Fruit fly (Drosophila melanogaster) whole organism, embryonic: ENCODE measurements around the gene Reg-2.
A peak's percentile ranks its signal among the peaks of the same experiment; 100 is the strongest.

Source experiments
- Atf3 ChIP-seq: fragments of 200-800 bp; sonication (Bioruptor generic); optimal IDR thresholded peaks from 3 replicates; lab custom pipeline; 2016; ENCODE audit warnings: missing biosample characterization, missing genetic modification characterization
- Blimp-1 ChIP-seq: fragments of 200-800 bp; sonication (Bioruptor generic); optimal IDR thresholded peaks from 3 replicates; lab custom pipeline; 2018; ENCODE audit warnings: missing biosample characterization, missing genetic modification characterization, mild to moderate bottlenecking, moderate library complexity, missing genetic modification reagents
- CG13424 ChIP-seq: fragments of 200-800 bp; sonication (Bioruptor generic); optimal IDR thresholded peaks from 2 replicates; lab custom pipeline; 2019; ENCODE audit warnings: missing biosample characterization, mild to moderate bottlenecking, missing genetic modification characterization, moderate library complexity
- CG14710 ChIP-seq: fragments of 200-800 bp; sonication (Bioruptor generic); optimal IDR thresholded peaks from 3 replicates; lab custom pipeline; 2019; ENCODE audit warnings: missing biosample characterization, mild to moderate bottlenecking, missing genetic modification characterization, moderate library complexity
- CG14860 ChIP-seq: fragments of 200-800 bp; sonication (Bioruptor generic); IDR thresholded peaks from 3 replicates; pipeline ENCODE4 v1.3.6; 2022; ENCODE audit warnings: missing biosample characterization, missing genetic modification characterization; ENCODE audit not compliant: partially characterized antibody
- CG15073 ChIP-seq: fragments of 200-800 bp; sonication (Bioruptor generic); optimal IDR thresholded peaks from 2 replicates; lab custom pipeline; 2016; ENCODE audit warnings: missing biosample characterization, missing genetic modification characterization
- CG15269 ChIP-seq: fragments of 200-800 bp; sonication (Bioruptor generic); optimal IDR thresholded peaks from 2 replicates; lab custom pipeline; 2018; ENCODE audit warnings: missing biosample characterization, mild to moderate bottlenecking, missing genetic modification characterization, moderate library complexity
- CG1647 ChIP-seq: fragments of 200-800 bp; sonication (Bioruptor generic); optimal IDR thresholded peaks from 3 replicates; lab custom pipeline; 2016; ENCODE audit warnings: missing biosample characterization, missing genetic modification characterization
- CG16813 ChIP-seq: fragments of 200-800 bp; sonication (Bioruptor generic); IDR thresholded peaks from 3 replicates; pipeline ENCODE4 v1.3.6; 2022; ENCODE audit warnings: missing biosample characterization, missing genetic modification characterization; ENCODE audit not compliant: partially characterized antibody
- CG1832 ChIP-seq: fragments of 200-800 bp; sonication (Bioruptor generic); optimal IDR thresholded peaks from 2 replicates; lab custom pipeline; 2017; ENCODE audit warnings: missing biosample characterization, mild to moderate bottlenecking, missing genetic modification characterization, inconsistent platforms
- CG2129 ChIP-seq: fragments of 200-800 bp; sonication (Bioruptor generic); IDR thresholded peaks from 2 replicates; pipeline ENCODE4 v1.3.6; 2022; ENCODE audit warnings: missing biosample characterization, missing genetic modification characterization; ENCODE audit not compliant: partially characterized antibody
- CG30020 ChIP-seq: fragments of 200-800 bp; optimal IDR thresholded peaks from 2 replicates; lab custom pipeline; 2019; ENCODE audit warnings: missing biosample characterization, mild to moderate bottlenecking, missing genetic modification characterization, moderate library complexity
- CG31441 ChIP-seq: fragments of 200-800 bp; sonication (Bioruptor generic); IDR thresholded peaks from 2 replicates; pipeline ENCODE4 v1.3.6; 2022; ENCODE audit warnings: missing biosample characterization, missing genetic modification characterization
- CG3281 ChIP-seq: fragments of 200-800 bp; sonication (Bioruptor generic); optimal IDR thresholded peaks from 3 replicates; lab custom pipeline; 2017; ENCODE audit warnings: missing biosample characterization, mild to moderate bottlenecking, missing genetic modification characterization
- CG3995 ChIP-seq: fragments of 200-800 bp; sonication (Bioruptor generic); optimal IDR thresholded peaks from 3 replicates; lab custom pipeline; 2016; ENCODE audit warnings: missing biosample characterization, missing genetic modification characterization
- CG4424 ChIP-seq: fragments of 200-800 bp; sonication (Bioruptor generic); optimal IDR thresholded peaks from 3 replicates; lab custom pipeline; 2016; ENCODE audit warnings: missing biosample characterization, missing genetic modification characterization
- CG4854 ChIP-seq: fragments of 200-800 bp; sonication (Bioruptor generic); optimal IDR thresholded peaks from 2 replicates; lab custom pipeline; 2016; ENCODE audit warnings: missing biosample characterization, missing genetic modification characterization, inconsistent platforms
- CG5180 ChIP-seq: fragments of 200-800 bp; sonication (Bioruptor generic); optimal IDR thresholded peaks from 3 replicates; lab custom pipeline; 2017; ENCODE audit warnings: missing biosample characterization, missing genetic modification characterization, mild to moderate bottlenecking, moderate library complexity, missing genetic modification reagents
- CG8388 ChIP-seq: fragments of 200-800 bp; sonication (Bioruptor generic); optimal IDR thresholded peaks from 2 replicates; lab custom pipeline; 2019; ENCODE audit warnings: missing biosample characterization, mild to moderate bottlenecking, missing genetic modification characterization, moderate library complexity
- CG8944 ChIP-seq: fragments of 200-800 bp; sonication (Bioruptor generic); optimal IDR thresholded peaks from 3 replicates; lab custom pipeline; 2016; ENCODE audit warnings: missing biosample characterization, missing genetic modification characterization
- CG9876 ChIP-seq: fragments of 200-800 bp; sonication (Bioruptor generic); optimal IDR thresholded peaks from 2 replicates; lab custom pipeline; 2016; ENCODE audit warnings: missing biosample characterization, missing genetic modification characterization
- CrebB ChIP-seq: fragments of 200-800 bp; sonication (Bioruptor generic); optimal IDR thresholded peaks from 3 replicates; lab custom pipeline; 2018; ENCODE audit warnings: missing biosample characterization, mild to moderate bottlenecking, missing genetic modification characterization
- Dbx ChIP-seq: fragments of 200-800 bp; sonication (Bioruptor generic); IDR thresholded peaks from 3 replicates; pipeline ENCODE4 v1.3.6; 2022; ENCODE audit warnings: missing biosample characterization, missing genetic modification characterization
- Dip2 ChIP-seq: fragments of 200-800 bp; sonication (Bioruptor generic); IDR thresholded peaks from 2 replicates; pipeline ENCODE4 v1.3.6; 2022; ENCODE audit warnings: missing biosample characterization, missing genetic modification characterization
- Elba2 ChIP-seq: fragments of 200-800 bp; sonication (Bioruptor generic); optimal IDR thresholded peaks from 3 replicates; lab custom pipeline; 2016; ENCODE audit warnings: missing biosample characterization, missing genetic modification characterization
- Fer1 ChIP-seq: fragments of 200-800 bp; sonication (Bioruptor generic); optimal IDR thresholded peaks from 2 replicates; lab custom pipeline; 2017; ENCODE audit warnings: missing biosample characterization, mild to moderate bottlenecking, missing genetic modification characterization
- Hsf ChIP-seq: fragments of 200-800 bp; sonication (Bioruptor generic); optimal IDR thresholded peaks from 3 replicates; lab custom pipeline; 2016; ENCODE audit warnings: missing biosample characterization, missing genetic modification characterization
- Nf-YA ChIP-seq: fragments of 200-800 bp; sonication (Bioruptor generic); IDR thresholded peaks from 2 replicates; pipeline ENCODE4 v1.3.6; 2022; ENCODE audit warnings: missing biosample characterization, missing genetic modification characterization
- Rfx ChIP-seq: fragments of 200-800 bp; sonication (Bioruptor generic); IDR thresholded peaks from 2 replicates; pipeline ENCODE4 v1.3.6; 2022; ENCODE audit warnings: missing biosample characterization, missing genetic modification characterization
- Rx ChIP-seq: fragments of 200-800 bp; sonication (Bioruptor generic); IDR thresholded peaks from 2 replicates; pipeline ENCODE4 v1.3.6; 2022; ENCODE audit warnings: missing biosample characterization, missing genetic modification characterization
- al ChIP-seq: fragments of 200-800 bp; sonication (Bioruptor generic); IDR thresholded peaks from 2 replicates; pipeline ENCODE4 v1.3.6; 2022; ENCODE audit warnings: missing biosample characterization, missing genetic modification characterization
- ap ChIP-seq: fragments of 200-800 bp; sonication (Bioruptor generic); IDR thresholded peaks from 2 replicates; pipeline ENCODE4 v1.3.6; 2022; ENCODE audit warnings: missing biosample characterization, missing genetic modification characterization
- dimm ChIP-seq: fragments of 200-800 bp; sonication (Bioruptor generic); IDR thresholded peaks from 2 replicates; pipeline ENCODE4 v1.3.6; 2022; ENCODE audit warnings: missing biosample characterization, missing genetic modification characterization
- eve ChIP-seq, 2 experiments: fragments of >200 bp; optimal IDR thresholded peaks; 2 replicates each; lab custom pipeline; 2017; ENCODE audit warnings: missing biosample characterization in 2 of 2, missing genetic modification characterization in 2 of 2
- gfzf ChIP-seq: fragments of 200-800 bp; sonication (Bioruptor generic); optimal IDR thresholded peaks from 2 replicates; lab custom pipeline; 2016; ENCODE audit warnings: missing biosample characterization, mild to moderate bottlenecking, missing genetic modification characterization, moderate library complexity
- grau ChIP-seq: fragments of 200-800 bp; optimal IDR thresholded peaks from 3 replicates; lab custom pipeline; 2019; ENCODE audit warnings: missing biosample characterization, mild to moderate bottlenecking, missing genetic modification characterization, moderate library complexity
- gsb ChIP-seq: fragments of 200-800 bp; sonication (Bioruptor generic); IDR thresholded peaks from 2 replicates; pipeline ENCODE4 v1.3.6; 2022; ENCODE audit warnings: missing biosample characterization, missing genetic modification characterization
- lab ChIP-seq: fragments of 200-800 bp; sonication (Bioruptor generic); optimal IDR thresholded peaks from 3 replicates; lab custom pipeline; 2017; ENCODE audit warnings: missing biosample characterization, missing genetic modification characterization, mild to moderate bottlenecking, moderate library complexity, missing genetic modification reagents
- lbe ChIP-seq: fragments of 200-800 bp; sonication (Bioruptor generic); optimal IDR thresholded peaks from 2 replicates; lab custom pipeline; 2016; ENCODE audit warnings: missing biosample characterization, mild to moderate bottlenecking, missing genetic modification characterization
- lola ChIP-seq, 3 experiments: fragments of >200 bp in 2 of 3; fragments of 200-800 bp in 1 of 3; sonication (Bioruptor generic) in 1 of 3; optimal IDR thresholded peaks; 2 replicates each; lab custom pipeline; 2017 to 2019; ENCODE audit warnings: missing biosample characterization in 3 of 3, missing genetic modification characterization in 3 of 3, mild to moderate bottlenecking in 1 of 3, moderate library complexity in 1 of 3
- run ChIP-seq: fragments of 200-800 bp; sonication (Bioruptor generic); optimal IDR thresholded peaks from 3 replicates; lab custom pipeline; 2018; ENCODE audit warnings: missing biosample characterization, mild to moderate bottlenecking, missing genetic modification characterization
- sens-2 ChIP-seq: fragments of 200-800 bp; sonication (Bioruptor generic); IDR thresholded peaks from 2 replicates; pipeline ENCODE4 v1.3.6; 2022; ENCODE audit warnings: missing biosample characterization, missing genetic modification characterization
- sisA ChIP-seq: fragments of 200-800 bp; sonication (Bioruptor generic); IDR thresholded peaks from 2 replicates; pipeline ENCODE4 v1.3.6; 2022; ENCODE audit warnings: missing biosample characterization, missing genetic modification characterization
- usp ChIP-seq: fragments of >200 bp; optimal IDR thresholded peaks from 2 replicates; lab custom pipeline; 2017; ENCODE audit warnings: missing biosample characterization, missing genetic modification characterization
- vfl ChIP-seq: fragments of 200-800 bp; sonication (Bioruptor generic); optimal IDR thresholded peaks from 2 replicates; lab custom pipeline; 2016; ENCODE audit warnings: missing biosample characterization, missing genetic modification characterization
- zf30C ChIP-seq: fragments of 200-800 bp; sonication (Bioruptor generic); optimal IDR thresholded peaks from 3 replicates; lab custom pipeline; 2018; ENCODE audit warnings: missing biosample characterization, mild to moderate bottlenecking, missing genetic modification characterization

The Reg-2 gene

dm6 chr3L:638031-638414, 31.7 kb upstream of the Reg-2 start (continued):
- TF ChIP-seq CG1832 = no peak
- no peak for TF ChIP-seq CG8944
- TF ChIP-seq lbe (GFP tag; lab: Kevin White, UChicago) = no peak
- no peak for TF ChIP-seq CG2129
- no peak for TF ChIP-seq eve (GFP tag; optimal IDR thresholded peaks at IDR 0.05; lab: Kevin White, UChicago)
- TF ChIP-seq zf30C (GFP tag; lab: Kevin White, UChicago) = no peak
- no peak for TF ChIP-seq Atf3
- no peak for TF ChIP-seq CG4854 (GFP tag; lab: Kevin White, UChicago)
- TF ChIP-seq sisA = no peak
- TF ChIP-seq CG9876 = no peak
- no peak for TF ChIP-seq CG8388 (GFP tag; lab: Kevin White, UChicago)
- TF ChIP-seq CG5180 (GFP tag; lab: Kevin White, UChicago) = no peak
- TF ChIP-seq CG15269 (tag; lab: Kevin White, UChicago) = no peak
- TF ChIP-seq CrebB (tag; lab: Kevin White, UChicago) = no peak
- no peak for TF ChIP-seq CG16813 (GFP tag; lab: Robert Waterston, UW)
- TF ChIP-seq CG1647 (GFP tag; lab: Kevin White, UChicago) = no peak
- no peak for TF ChIP-seq usp
- TF ChIP-seq Elba2 (GFP tag; lab: Kevin White, UChicago) = no peak
- TF ChIP-seq CG30020 = no peak
- TF ChIP-seq CG14860 = no peak
- no peak for TF ChIP-seq gsb (GFP tag; lab: Robert Waterston, UW)
- no peak for TF ChIP-seq grau
- TF ChIP-seq sens-2 (GFP tag; lab: Robert Waterston, UW) = peak; percentile 46; the same call in 1 of the 2 replicates
- no peak for TF ChIP-seq CG14710 (tag; lab: Kevin White, UChicago)
- no peak for TF ChIP-seq Hsf (GFP tag; lab: Kevin White, UChicago)
- no peak for TF ChIP-seq Dip2
- TF ChIP-seq Nf-YA (GFP tag; lab: Robert Waterston, UW) = 0 out of 2 replicates have a peak, but pooled peaks have one; percentile 20
- 0 out of 3 replicates have a peak, but pooled peaks have one; percentile 20 for TF ChIP-seq Dbx (GFP tag; lab: Robert Waterston, UW)
- TF ChIP-seq CG4424 = no peak
- TF ChIP-seq CG13424 (tag; lab: Kevin White, UChicago) = no peak
- no peak for TF ChIP-seq CG3281 (GFP tag; lab: Kevin White, UChicago)
- no peak for TF ChIP-seq lola (GFP tag; optimal IDR thresholded peaks at IDR 0.05; lab: Kevin White, UChicago)
- TF ChIP-seq CG31441 (GFP tag; lab: Robert Waterston, UW) = no peak
- TF ChIP-seq Fer1 (GFP tag; lab: Kevin White, UChicago) = no peak
- TF ChIP-seq dimm (GFP tag; lab: Robert Waterston, UW) = no peak
- TF ChIP-seq CG15073 = no peak
- no peak for TF ChIP-seq Blimp-1
- 0 out of 2 replicates have a peak, but pooled peaks have one; percentile 10 for TF ChIP-seq Rfx
- peak; percentile 13 for TF ChIP-seq lab (GFP tag; lab: Kevin White, UChicago)
- TF ChIP-seq ap (GFP tag; lab: Robert Waterston, UW) = no peak
- TF ChIP-seq vfl (GFP tag; lab: Kevin White, UChicago) = no peak
- TF ChIP-seq run (tag; lab: Kevin White, UChicago) = no peak
- no peak for TF ChIP-seq CG3995
- TF ChIP-seq Rx (GFP tag; lab: Robert Waterston, UW) = no peak
- TF ChIP-seq al (GFP tag; lab: Robert Waterston, UW) = no peak
- no peak for TF ChIP-seq gfzf (GFP tag; lab: Kevin White, UChicago)
